Fruit fly (Drosophila melanogaster): Measurements from ENCODE around the gene Polr3F.

DNA sequence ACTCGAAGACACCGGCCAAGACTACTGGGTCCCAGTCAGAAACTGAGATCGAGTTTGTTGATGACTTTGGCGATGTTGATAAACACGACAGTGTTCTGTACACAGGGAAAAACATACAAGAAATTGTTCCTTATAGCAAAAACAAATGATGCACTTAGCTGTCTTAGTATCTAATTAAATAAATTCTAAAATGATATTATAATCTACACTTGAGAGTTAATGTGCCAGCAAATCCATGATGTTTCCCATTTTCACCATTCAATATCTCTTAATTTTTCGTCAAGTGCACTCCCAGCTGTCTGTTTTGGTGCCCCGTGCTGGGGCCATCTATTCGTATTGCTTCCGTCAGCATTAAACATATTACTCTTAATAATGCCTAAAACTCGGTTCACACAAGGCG is 33.1 kb upstream of the Polr3F start:
- TF ChIP-seq pan (optimal IDR thresholded peaks at IDR 0.05) (no peak), fru (GFP tag; optimal IDR thresholded peaks at IDR 0.05) (no peak), GATAd (GFP tag; optimal IDR thresholded peaks at IDR 0.05) (no peak), lola (GFP tag; optimal IDR thresholded peaks at IDR 0.05) (no peak), HLH106 (tag; optimal IDR thresholded peaks at IDR 0.05) (no peak), OdsH (GFP tag; optimal IDR thresholded peaks at IDR 0.05) (no peak), usp (GFP tag; optimal IDR thresholded peaks at IDR 0.05) (no peak), dl (GFP tag; optimal IDR thresholded peaks at IDR 0.05; ENCODE audit: insufficient read depth in 1 of 2, partially characterized antibody in 2 of 2) (no peak), h (GFP tag; optimal IDR thresholded peaks at IDR 0.05) (no peak), sv (GFP tag; optimal IDR thresholded peaks at IDR 0.05) (peak; percentile 18)

Measured in whole organism, wandering third instar larva.